Fruit fly (Drosophila melanogaster) whole organism, prepupa: ENCODE data around the gene SLIRP1.

Source experiments
- CG10669 ChIP-seq: fragments of 200-800 bp; sonication (Bioruptor generic); optimal IDR thresholded peaks from 3 replicates; lab custom pipeline; 2018; ENCODE audit warnings: missing biosample characterization, mild to moderate bottlenecking, missing genetic modification characterization, moderate library complexity
- CG11294 ChIP-seq: fragments of 200-800 bp; sonication (Bioruptor generic); IDR thresholded peaks from 2 replicates; pipeline ENCODE4 v1.3.6; 2022; ENCODE audit warnings: missing biosample characterization, missing genetic modification characterization
- CG11902 ChIP-seq: fragments of 200-800 bp; sonication (Bioruptor generic); optimal IDR thresholded peaks from 3 replicates; lab custom pipeline; 2016; ENCODE audit warnings: missing biosample characterization, missing genetic modification characterization
- CG15336 ChIP-seq: fragments of 200-800 bp; sonication (Bioruptor generic); IDR thresholded peaks from 2 replicates; pipeline ENCODE4 v1.3.6; 2022; ENCODE audit warnings: missing biosample characterization, missing genetic modification characterization
- CG1621 ChIP-seq: fragments of 200-800 bp; sonication (Bioruptor generic); optimal IDR thresholded peaks from 3 replicates; lab custom pipeline; 2018; ENCODE audit warnings: missing biosample characterization, mild to moderate bottlenecking, missing genetic modification characterization
- CG34406 ChIP-seq: fragments of 200-800 bp; sonication (Bioruptor generic); optimal IDR thresholded peaks from 3 replicates; lab custom pipeline; 2016; ENCODE audit warnings: missing biosample characterization, missing genetic modification characterization
- CG4318 ChIP-seq: fragments of 200-800 bp; sonication (Bioruptor generic); optimal IDR thresholded peaks from 3 replicates; lab custom pipeline; 2017; ENCODE audit warnings: missing biosample characterization, mild to moderate bottlenecking, missing genetic modification characterization
- CG6808 ChIP-seq: fragments of 200-800 bp; sonication (Bioruptor generic); optimal IDR thresholded peaks from 3 replicates; lab custom pipeline; 2017; ENCODE audit warnings: missing biosample characterization, missing genetic modification characterization, mild to moderate bottlenecking, moderate library complexity, missing genetic modification reagents
- CG6854 ChIP-seq: fragments of 200-800 bp; sonication (Bioruptor generic); optimal IDR thresholded peaks from 2 replicates; lab custom pipeline; 2017; ENCODE audit warnings: missing biosample characterization, mild to moderate bottlenecking, missing genetic modification characterization
- CG7368 ChIP-seq: fragments of 200-800 bp; sonication (Bioruptor generic); optimal IDR thresholded peaks from 3 replicates; lab custom pipeline; 2016; ENCODE audit warnings: missing biosample characterization, missing genetic modification characterization
- CG8119 ChIP-seq: fragments of 200-800 bp; sonication (Bioruptor generic); IDR thresholded peaks from 3 replicates; pipeline ENCODE4 v1.3.6; 2022; ENCODE audit warnings: missing biosample characterization, missing genetic modification characterization
- CG8319 ChIP-seq: fragments of 200-800 bp; sonication (Bioruptor generic); optimal IDR thresholded peaks from 3 replicates; lab custom pipeline; 2016; ENCODE audit warnings: missing biosample characterization, missing genetic modification characterization
- CG9139 ChIP-seq: fragments of 200-800 bp; sonication (Bioruptor generic); optimal IDR thresholded peaks from 3 replicates; lab custom pipeline; 2017; ENCODE audit warnings: missing biosample characterization, mild to moderate bottlenecking, missing genetic modification characterization
- Eip78C ChIP-seq: fragments of 200-800 bp; sonication (Bioruptor generic); peaks from one replicate; lab custom pipeline; 2016; ENCODE audit warnings: missing biosample characterization, missing genetic modification characterization
- Eip93F ChIP-seq: fragments of 200-800 bp; sonication (Bioruptor generic); optimal IDR thresholded peaks from 2 replicates; lab custom pipeline; 2016; ENCODE audit warnings: missing biosample characterization, mild to moderate bottlenecking, missing genetic modification characterization
- Gug ChIP-seq: fragments of 200-800 bp; sonication (Bioruptor generic); IDR thresholded peaks from 2 replicates; pipeline ENCODE4 v1.3.6; 2022; ENCODE audit warnings: missing biosample characterization, missing genetic modification characterization
- Hr38 ChIP-seq: sonication (Bioruptor generic); optimal IDR thresholded peaks from 2 replicates; lab custom pipeline; 2016; ENCODE audit warnings: missing biosample characterization, missing genetic modification characterization
- Hr39 ChIP-seq: fragments of 200-800 bp; sonication (Bioruptor generic); optimal IDR thresholded peaks from 2 replicates; lab custom pipeline; 2016; ENCODE audit warnings: missing biosample characterization, missing genetic modification characterization
- Hr4 ChIP-seq: fragments of 200-800 bp; sonication (Bioruptor generic); optimal IDR thresholded peaks from 3 replicates; lab custom pipeline; 2016; ENCODE audit warnings: missing biosample characterization, missing genetic modification characterization
- OdsH ChIP-seq: fragments of 200-800 bp; sonication (Bioruptor generic); optimal IDR thresholded peaks from 3 replicates; lab custom pipeline; 2016; ENCODE audit warnings: missing biosample characterization, missing genetic modification characterization
- Smox ChIP-seq: fragments of 200-800 bp; sonication (Bioruptor generic); optimal IDR thresholded peaks from 3 replicates; lab custom pipeline; 2016; ENCODE audit warnings: missing biosample characterization, missing genetic modification characterization
- Sox14 ChIP-seq: fragments of 200-800 bp; sonication (Bioruptor generic); optimal IDR thresholded peaks from 3 replicates; lab custom pipeline; 2016; ENCODE audit warnings: missing biosample characterization, missing genetic modification characterization
- achi ChIP-seq: fragments of 200-800 bp; sonication (Bioruptor generic); optimal IDR thresholded peaks from 3 replicates; lab custom pipeline; 2016; ENCODE audit warnings: missing biosample characterization, missing genetic modification characterization
- acj6 ChIP-seq: fragments of 200-800 bp; sonication (Bioruptor generic); optimal IDR thresholded peaks from 3 replicates; lab custom pipeline; 2016; ENCODE audit warnings: missing biosample characterization, missing genetic modification characterization
- cyc ChIP-seq: fragments of 200-800 bp; sonication (Bioruptor generic); optimal IDR thresholded peaks from 3 replicates; lab custom pipeline; 2016; ENCODE audit warnings: missing biosample characterization, missing genetic modification characterization
- esn ChIP-seq: fragments of 200-800 bp; sonication (Bioruptor generic); optimal IDR thresholded peaks from 2 replicates; lab custom pipeline; 2016; ENCODE audit warnings: missing biosample characterization, mild to moderate bottlenecking, missing genetic modification characterization, moderate library complexity
- fd59A ChIP-seq: fragments of 200-800 bp; sonication (Bioruptor generic); optimal IDR thresholded peaks from 2 replicates; lab custom pipeline; 2017; ENCODE audit warnings: missing biosample characterization, mild to moderate bottlenecking, missing genetic modification characterization, missing genetic modification reagents
- fd85E ChIP-seq: fragments of 200-800 bp; sonication (Bioruptor generic); optimal IDR thresholded peaks from 3 replicates; lab custom pipeline; 2016; ENCODE audit warnings: missing biosample characterization, missing genetic modification characterization
- fkh ChIP-seq: fragments of 200-800 bp; sonication (Bioruptor generic); optimal IDR thresholded peaks from 3 replicates; lab custom pipeline; 2017; ENCODE audit warnings: missing biosample characterization, mild to moderate bottlenecking, missing genetic modification characterization, moderate library complexity
- lz ChIP-seq: fragments of 200-800 bp; sonication (Bioruptor generic); optimal IDR thresholded peaks from 3 replicates; lab custom pipeline; 2016; ENCODE audit warnings: missing biosample characterization, missing genetic modification characterization
- salr ChIP-seq, 2 experiments: fragments of 200-800 bp; sonication (Bioruptor generic); optimal IDR thresholded peaks; 3 replicates each; lab custom pipeline; 2016 to 2018; ENCODE audit warnings: missing biosample characterization in 2 of 2, missing genetic modification characterization in 2 of 2, mild to moderate bottlenecking in 1 of 2
- ss ChIP-seq, 2 experiments: fragments of 200-800 bp; sonication (Bioruptor generic); optimal IDR thresholded peaks; 2 replicates in 1 of 2; 3 replicates in 1 of 2; lab custom pipeline; 2017 to 2018; ENCODE audit warnings: mild to moderate bottlenecking in 2 of 2, missing biosample characterization in 2 of 2, missing genetic modification characterization in 2 of 2, moderate library complexity in 1 of 2
- svp ChIP-seq: fragments of 200-800 bp; sonication (Bioruptor generic); peaks from one replicate; lab custom pipeline; 2016; ENCODE audit warnings: missing biosample characterization, missing genetic modification characterization
- topi ChIP-seq: fragments of 200-800 bp; sonication (Bioruptor generic); optimal IDR thresholded peaks from 3 replicates; lab custom pipeline; 2016; ENCODE audit warnings: missing biosample characterization, missing genetic modification characterization
- vri ChIP-seq: fragments of 200-800 bp; sonication (Bioruptor generic); optimal IDR thresholded peaks from 3 replicates; lab custom pipeline; 2016; ENCODE audit warnings: missing biosample characterization, mild to moderate bottlenecking, missing genetic modification characterization

SLIRP1 gene

dm6 chrX:21362878-21363277 is 43.8 kb upstream of the SLIRP1 start, which contains the start of the genes bbx and waw (continued):
- TF ChIP-seq salr (GFP tag; optimal IDR thresholded peaks at IDR 0.05; lab: Kevin White, UChicago) = no peak
- no peak for TF ChIP-seq Gug (GFP tag; lab: Robert Waterston, UW)
- no peak for TF ChIP-seq CG34406 (GFP tag; lab: Kevin White, UChicago)
- TF ChIP-seq CG11902 (GFP tag; lab: Kevin White, UChicago) = no peak
- TF ChIP-seq Hr39 = no peak
- TF ChIP-seq Smox (GFP tag; lab: Kevin White, UChicago) = peak; percentile 6
- peak; percentile 42 for TF ChIP-seq esn (GFP tag; lab: Kevin White, UChicago)

dm6 chrX:21357810-21358671 is 38.9 kb upstream of the SLIRP1 start, which contains the start of gene Septin1:
Septin1 (plus strand) TSS chrX:21358286.
- TF ChIP-seq CG10669 (GFP tag; lab: Kevin White, UChicago) = no peak
- TF ChIP-seq cyc (GFP tag; lab: Kevin White, UChicago) = no peak
- no peak for TF ChIP-seq esn (GFP tag; lab: Kevin White, UChicago)
- no peak for TF ChIP-seq CG34406 (GFP tag; lab: Kevin White, UChicago)
- peak; percentile 87 for TF ChIP-seq Sox14 (GFP tag; lab: Kevin White, UChicago)
- TF ChIP-seq CG11902 (GFP tag; lab: Kevin White, UChicago) = no peak
- no peak for TF ChIP-seq CG4318
- no peak for TF ChIP-seq fd85E (GFP tag; lab: Kevin White, UChicago)
- TF ChIP-seq Eip78C = peak; percentile 64
- TF ChIP-seq svp (GFP tag; lab: Kevin White, UChicago) = peak; percentile 77
- TF ChIP-seq CG8119 (GFP tag; lab: Robert Waterston, UW) = no peak
- TF ChIP-seq CG15336 (GFP tag; lab: Robert Waterston, UW) = 0 out of 2 replicates have a peak, but pooled peaks have one; percentile 16
- no peak for TF ChIP-seq CG1621 (tag; lab: Kevin White, UChicago)
- peak; percentile 49 for TF ChIP-seq CG6854 (GFP tag; lab: Kevin White, UChicago)
- no peak for TF ChIP-seq Hr38
- no peak for TF ChIP-seq CG11294 (GFP tag; lab: Robert Waterston, UW)
- peak; percentile 4 for TF ChIP-seq CG6808 (GFP tag; lab: Kevin White, UChicago)
- peak; percentile 72 for TF ChIP-seq fkh (GFP tag; lab: Kevin White, UChicago)

dm6 chrX:21353541-21353940 is 34.4 kb upstream of the SLIRP1 start:
- TF ChIP-seq vri (GFP tag; lab: Kevin White, UChicago) (peak; percentile 31), Eip93F (GFP tag; lab: Kevin White, UChicago) (no peak), CG9139 (GFP tag; lab: Kevin White, UChicago) (no peak), CG8319 (GFP tag; lab: Kevin White, UChicago) (no peak)

dm6 chrX:21351210-21351824 is 32.2 kb upstream of the SLIRP1 start:
- TF ChIP-seq CG34406 (GFP tag; lab: Kevin White, UChicago) = no peak
- no peak for TF ChIP-seq topi (GFP tag; lab: Kevin White, UChicago)
- TF ChIP-seq acj6 = no peak
- TF ChIP-seq svp (GFP tag; lab: Kevin White, UChicago) = peak; percentile 43
- TF ChIP-seq ss (GFP tag; optimal IDR thresholded peaks at IDR 0.05; lab: Kevin White, UChicago) = no peak
- no peak for TF ChIP-seq Hr4 (GFP tag; lab: Kevin White, UChicago)
- TF ChIP-seq OdsH (GFP tag; lab: Kevin White, UChicago) = no peak
- TF ChIP-seq fd59A (GFP tag; lab: Kevin White, UChicago) = no peak
- peak; percentile 19 for TF ChIP-seq lz (GFP tag; lab: Kevin White, UChicago)
- no peak for TF ChIP-seq achi (GFP tag; lab: Kevin White, UChicago)
- peak; percentile 58 for TF ChIP-seq Eip78C
- no peak for TF ChIP-seq CG7368
